Worm (Caenorhabditis elegans) whole organism, midembryonic: Measurements from ENCODE around the gene F28H7.2.

ENCODE experiments used
- T22C8.4 ChIP-seq: fragments of 200-800 bp; sonication (Bioruptor generic); IDR thresholded peaks from 2 replicates; pipeline ENCODE4 v1.3.6; 2022; ENCODE audit warnings: missing genetic modification characterization, missing compliant biosample characterization
- cog-1 ChIP-seq: sonication (generic microtip); optimal IDR thresholded peaks from 2 replicates; lab custom pipeline; 2016; ENCODE audit warnings: missing genetic modification characterization, missing compliant biosample characterization
- med-1 ChIP-seq: sonication (generic microtip); optimal IDR thresholded peaks from 2 replicates; lab custom pipeline; 2017; ENCODE audit warnings: missing genetic modification characterization, mild to moderate bottlenecking, missing compliant biosample characterization, antibody characterized with exemption, missing genetic modification reagents; ENCODE audit not compliant: insufficient read depth
- ztf-23 ChIP-seq: fragments of 200-800 bp; sonication (Bioruptor generic); IDR thresholded peaks from 2 replicates; pipeline ENCODE4 v1.3.6; 2022; ENCODE audit warnings: missing genetic modification reagents, missing genetic modification characterization, missing compliant biosample characterization

DNA sequence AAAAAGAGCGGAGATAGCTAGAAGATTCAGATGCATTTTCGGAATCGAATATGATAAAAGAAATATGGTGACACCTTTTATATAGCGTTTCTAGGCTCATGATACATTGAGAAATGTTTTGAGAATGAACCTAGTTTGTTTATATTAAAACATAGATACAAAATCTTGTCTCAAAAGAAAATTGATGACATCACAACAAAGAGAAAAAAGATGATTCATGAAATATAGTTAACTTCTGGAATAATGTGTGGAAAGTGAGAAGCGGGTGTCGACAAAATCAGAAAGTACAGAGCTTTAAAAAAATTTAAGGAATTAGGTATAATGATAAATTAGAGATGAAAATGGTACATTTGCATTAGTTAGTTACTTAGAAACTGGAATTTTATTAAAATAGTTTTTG lies 45.1 kb downstream of the F28H7.2 start, which contains the start of gene D1054.10:
- no peak for TF ChIP-seq cog-1
- TF ChIP-seq ztf-23 (GFP tag; lab: Robert Waterston, UW) = no peak
- no peak for TF ChIP-seq T22C8.4 (GFP tag; lab: Robert Waterston, UW)
- TF ChIP-seq med-1 (GFP tag; lab: Kevin White, UChicago) = no peak
